Fruit fly (Drosophila melanogaster): ENCODE results near the gene CG32219.

dm6 chr3L:19941162-19941561, 9.8 kb downstream of the CG32219 start:
- no peak for TF ChIP-seq rgr (GFP tag; optimal IDR thresholded peaks at IDR 0.05)
- TF ChIP-seq Dfd (GFP tag; optimal IDR thresholded peaks at IDR 0.05) = no peak
- no peak for TF ChIP-seq sv (GFP tag; optimal IDR thresholded peaks at IDR 0.05)
- no peak for TF ChIP-seq Dif (GFP tag; optimal IDR thresholded peaks at IDR 0.05; ENCODE audit: partially characterized antibody)
- no peak for TF ChIP-seq dmrt93B (GFP tag; optimal IDR thresholded peaks at IDR 0.05)
- no peak for TF ChIP-seq pan (optimal IDR thresholded peaks at IDR 0.05)
- no peak for TF ChIP-seq CG32264 (GFP tag; optimal IDR thresholded peaks at IDR 0.05)
- TF ChIP-seq fru (GFP tag; optimal IDR thresholded peaks at IDR 0.05) = no peak
- no peak for TF ChIP-seq Hnf4 (GFP tag; optimal IDR thresholded peaks at IDR 0.05)
- TF ChIP-seq usp (GFP tag; optimal IDR thresholded peaks at IDR 0.05) = no peak
- TF ChIP-seq CG9705 (GFP tag; optimal IDR thresholded peaks at IDR 0.05) = no peak
- TF ChIP-seq psq (GFP tag; optimal IDR thresholded peaks at IDR 0.05) = no peak
- no peak for TF ChIP-seq Sp1 (GFP tag; optimal IDR thresholded peaks at IDR 0.05)
- no peak for TF ChIP-seq woc (GFP tag; optimal IDR thresholded peaks at IDR 0.05)

All from whole organism, wandering third instar larva.